Worm (Caenorhabditis elegans) whole organism, L1 larva: ENCODE results near the gene metl-18.
A peak's percentile ranks its signal among the peaks of the same experiment; 100 is the strongest.

Experiments
- alr-1 ChIP-seq: fragments of 200-800 bp; sonication (Bioruptor generic); optimal IDR thresholded peaks from 2 replicates; lab custom pipeline; 2018; ENCODE audit warnings: borderline replicate concordance, mild to moderate bottlenecking, missing genetic modification characterization, missing compliant biosample characterization
- ama-1 ChIP-seq: fragments of 150-350 bp; optimal IDR thresholded peaks from 2 replicates; lab custom pipeline; 2014
- blmp-1 ChIP-seq: fragments of 150-350 bp; optimal IDR thresholded peaks from 2 replicates; lab custom pipeline; 2014; ENCODE audit warnings: missing biosample characterization, missing genetic modification characterization
- ceh-63 ChIP-seq: fragments of 200-800 bp; sonication (Bioruptor generic); optimal IDR thresholded peaks from 2 replicates; lab custom pipeline; 2018; ENCODE audit warnings: mild to moderate bottlenecking, missing genetic modification characterization, missing compliant biosample characterization
- ceh-88 ChIP-seq: fragments of 200-800 bp; sonication (Bioruptor generic); IDR thresholded peaks from 2 replicates; pipeline ENCODE4 v1.3.6; 2022; ENCODE audit warnings: missing genetic modification characterization, missing compliant biosample characterization
- ceh-90 ChIP-seq: sonication (generic microtip); optimal IDR thresholded peaks from 2 replicates; lab custom pipeline; 2016; ENCODE audit warnings: missing genetic modification characterization, missing compliant biosample characterization
- dpl-1 ChIP-seq, 3 experiments: fragments of 150-350 bp in 2 of 3; sonication (generic microtip) in 1 of 3; optimal IDR thresholded peaks; 2 replicates each; lab custom pipeline; 2014 to 2017; ENCODE audit warnings: missing biosample characterization in 3 of 3, missing genetic modification characterization in 3 of 3, missing genetic modification reagents in 3 of 3
- dsc-1 ChIP-seq: sonication (generic microtip); optimal IDR thresholded peaks from 2 replicates; lab custom pipeline; 2016; ENCODE audit warnings: mild to moderate bottlenecking, missing genetic modification characterization, missing compliant biosample characterization
- efl-1 ChIP-seq, 4 experiments: fragments of 150-350 bp; optimal IDR thresholded peaks in 3 of 4; peaks in 1 of 4; 1 replicate in 1 of 4; 2 replicates in 3 of 4; lab custom pipeline; 2014; ENCODE audit warnings: missing biosample characterization in 2 of 4, missing genetic modification characterization in 2 of 4, missing genetic modification reagents in 2 of 4
- efl-3 ChIP-seq: fragments of 200-800 bp; sonication (Bioruptor generic); optimal IDR thresholded peaks from 2 replicates; lab custom pipeline; 2018; ENCODE audit warnings: mild to moderate bottlenecking, missing genetic modification characterization, missing compliant biosample characterization
- elt-3 ChIP-seq, 6 experiments: fragments of 150-350 bp in 1 of 6; sonication (generic microtip); optimal IDR thresholded peaks; 2 replicates each; lab custom pipeline; 2017 to 2018; ENCODE audit warnings: missing biosample characterization in 6 of 6, missing genetic modification characterization in 6 of 6, inconsistent platforms in 1 of 6
- ets-5 ChIP-seq: fragments of 200-800 bp; sonication (Bioruptor generic); IDR thresholded peaks from 2 replicates; pipeline ENCODE4 v1.3.6; 2022; ENCODE audit warnings: missing genetic modification characterization, missing compliant biosample characterization
- fkh-4 ChIP-seq: sonication (generic microtip); optimal IDR thresholded peaks from 2 replicates; lab custom pipeline; 2016; ENCODE audit warnings: missing compliant biosample characterization, missing genetic modification characterization, borderline replicate concordance
- fos-1 ChIP-seq: fragments of 150-350 bp; optimal IDR thresholded peaks from 2 replicates; lab custom pipeline; 2014; ENCODE audit warnings: missing biosample characterization, missing genetic modification characterization
- isw-1 ChIP-seq: fragments of 200-800 bp; sonication (Bioruptor generic); IDR thresholded peaks from 2 replicates; pipeline ENCODE4 v1.3.6; 2022; ENCODE audit warnings: missing genetic modification characterization, missing compliant biosample characterization
- lin-14 ChIP-seq: fragments of 200-800 bp; sonication (Bioruptor generic); optimal IDR thresholded peaks from 2 replicates; lab custom pipeline; 2018; ENCODE audit warnings: mild to moderate bottlenecking, missing genetic modification characterization, moderate library complexity, missing compliant biosample characterization
- lin-35 ChIP-seq, 2 experiments: fragments of 150-350 bp; optimal IDR thresholded peaks; 2 replicates each; lab custom pipeline; 2014; ENCODE audit warnings: missing biosample characterization in 2 of 2, missing genetic modification characterization in 2 of 2, missing genetic modification reagents in 2 of 2
- lir-3 ChIP-seq: sonication (generic microtip); optimal IDR thresholded peaks from 2 replicates; lab custom pipeline; 2016; ENCODE audit warnings: mild to moderate bottlenecking, missing genetic modification characterization, moderate library complexity, missing compliant biosample characterization; ENCODE audit not compliant: poor library complexity
- mab-9 ChIP-seq: fragments of 200-800 bp; sonication (Bioruptor generic); IDR thresholded peaks from 2 replicates; pipeline ENCODE4 v1.3.6; 2022; ENCODE audit warnings: missing genetic modification reagents, missing genetic modification characterization, missing compliant biosample characterization
- mdl-1 ChIP-seq, 2 experiments: fragments of 150-350 bp; optimal IDR thresholded peaks; 2 replicates each; lab custom pipeline; 2014 to 2017; ENCODE audit warnings: missing biosample characterization in 2 of 2, missing genetic modification characterization in 2 of 2, inconsistent platforms in 1 of 2
- nhr-20 ChIP-seq: sonication (generic microtip); optimal IDR thresholded peaks from 2 replicates; lab custom pipeline; 2016; ENCODE audit warnings: mild to moderate bottlenecking, missing genetic modification characterization, missing compliant biosample characterization
- nhr-237 ChIP-seq: fragments of 150-350 bp; optimal IDR thresholded peaks from 2 replicates; lab custom pipeline; 2014; ENCODE audit warnings: missing biosample characterization, missing genetic modification characterization
- nhr-28 ChIP-seq: fragments of 150-350 bp; optimal IDR thresholded peaks from 2 replicates; lab custom pipeline; 2014; ENCODE audit warnings: missing biosample characterization, missing genetic modification characterization
- nhr-47 ChIP-seq: sonication (generic microtip); optimal IDR thresholded peaks from 2 replicates; lab custom pipeline; 2016; ENCODE audit warnings: mild to moderate bottlenecking, missing genetic modification characterization, moderate library complexity, missing compliant biosample characterization
- nhr-71 ChIP-seq: sonication (generic microtip); optimal IDR thresholded peaks from 2 replicates; lab custom pipeline; 2016; ENCODE audit warnings: mild to moderate bottlenecking, missing genetic modification characterization, moderate library complexity, missing compliant biosample characterization
- nhr-76 ChIP-seq: sonication (generic microtip); optimal IDR thresholded peaks from 2 replicates; lab custom pipeline; 2017; ENCODE audit warnings: missing biosample characterization, missing genetic modification characterization
- nhr-77 ChIP-seq: fragments of 150-350 bp; optimal IDR thresholded peaks from 2 replicates; lab custom pipeline; 2014; ENCODE audit warnings: missing biosample characterization, missing genetic modification characterization
- nhr-84 ChIP-seq: sonication (generic microtip); optimal IDR thresholded peaks from 2 replicates; lab custom pipeline; 2017; ENCODE audit warnings: missing biosample characterization, missing genetic modification characterization
- nhr-85 ChIP-seq: sonication (generic microtip); peaks from one replicate; lab custom pipeline; 2016; ENCODE audit warnings: missing genetic modification characterization, inconsistent platforms, missing compliant biosample characterization
- pag-3 ChIP-seq: sonication (generic microtip); optimal IDR thresholded peaks from 2 replicates; lab custom pipeline; 2017; ENCODE audit warnings: missing genetic modification characterization, mild to moderate bottlenecking, missing compliant biosample characterization, antibody characterized with exemption, borderline replicate concordance; ENCODE audit not compliant: insufficient read depth
- rnt-1 ChIP-seq: sonication (generic microtip); optimal IDR thresholded peaks from 2 replicates; lab custom pipeline; 2016; ENCODE audit warnings: mild to moderate bottlenecking, missing genetic modification characterization, moderate library complexity, missing compliant biosample characterization
- skn-1 ChIP-seq: fragments of 150-350 bp; optimal IDR thresholded peaks from 2 replicates; lab custom pipeline; 2014; ENCODE audit warnings: missing biosample characterization, missing genetic modification characterization
- snu-23 ChIP-seq: sonication (generic microtip); optimal IDR thresholded peaks from 2 replicates; lab custom pipeline; 2016; ENCODE audit warnings: missing genetic modification characterization, missing compliant biosample characterization
- sptf-1 ChIP-seq: fragments of 150-350 bp; optimal IDR thresholded peaks from 2 replicates; lab custom pipeline; 2014; ENCODE audit warnings: missing biosample characterization, missing genetic modification characterization
- swsn-7 ChIP-seq: sonication (generic microtip); optimal IDR thresholded peaks from 2 replicates; lab custom pipeline; 2016; ENCODE audit warnings: missing genetic modification characterization, missing compliant biosample characterization
- tlp-1 ChIP-seq: fragments of 150-350 bp; optimal IDR thresholded peaks from 2 replicates; lab custom pipeline; 2014; ENCODE audit warnings: missing biosample characterization, missing genetic modification characterization
- unc-130 ChIP-seq: fragments of 150-350 bp; optimal IDR thresholded peaks from 2 replicates; lab custom pipeline; 2017; ENCODE audit warnings: missing biosample characterization, missing genetic modification characterization, inconsistent platforms
- unc-30 ChIP-seq: sonication (generic microtip); optimal IDR thresholded peaks from 2 replicates; lab custom pipeline; 2017; ENCODE audit warnings: missing biosample characterization, missing genetic modification characterization
- unc-62 ChIP-seq: fragments of 150-350 bp; optimal IDR thresholded peaks from 2 replicates; lab custom pipeline; 2014; ENCODE audit warnings: missing biosample characterization, missing genetic modification reagents, missing genetic modification characterization
- unc-86 ChIP-seq: sonication (generic microtip); optimal IDR thresholded peaks from 2 replicates; lab custom pipeline; 2016; ENCODE audit warnings: missing genetic modification characterization, missing compliant biosample characterization
- unc-98 ChIP-seq: fragments of 200-800 bp; sonication (Bioruptor generic); IDR thresholded peaks from 2 replicates; pipeline ENCODE4 v1.3.6; 2022; ENCODE audit warnings: missing genetic modification characterization, missing compliant biosample characterization
- xbp-1 ChIP-seq: sonication (generic microtip); optimal IDR thresholded peaks from 2 replicates; lab custom pipeline; 2016; ENCODE audit warnings: missing genetic modification characterization, missing compliant biosample characterization
- zip-4 ChIP-seq: fragments of 200-800 bp; sonication (Bioruptor generic); optimal IDR thresholded peaks from 2 replicates; lab custom pipeline; 2018; ENCODE audit warnings: mild to moderate bottlenecking, missing genetic modification characterization, moderate library complexity, missing compliant biosample characterization
- ztf-4 ChIP-seq: fragments of 150-350 bp; optimal IDR thresholded peaks from 2 replicates; lab custom pipeline; 2014; ENCODE audit warnings: missing biosample characterization, missing genetic modification characterization

metl-18 gene

ce11 chrIII:3468384-3468783 lies 42.8 kb downstream of the metl-18 start:
- TF ChIP-seq mab-9 (GFP tag; lab: Robert Waterston, UW) (no peak), unc-86 (tag; lab: Kevin White, UChicago) (no peak), alr-1 (tag; lab: Kevin White, UChicago) (no peak), isw-1 (GFP tag; lab: Robert Waterston, UW) (no peak), mdl-1 (tag; optimal IDR thresholded peaks at IDR 0.05; lab: Kevin White, UChicago) (no peak), nhr-84 (tag; lab: Kevin White, UChicago) (no peak), lir-3 (tag; lab: Kevin White, UChicago) (no peak), nhr-28 (no peak), ceh-90 (tag; lab: Kevin White, UChicago) (no peak), fos-1 (tag; lab: Kevin White, UChicago) (no peak), efl-3 (no peak)

- TF ChIP-seq rnt-1 (tag; lab: Kevin White, UChicago) (no peak), unc-130 (no peak), xbp-1 (peak; percentile 89)
Observed at ce11 chrIII:3469646-3470045, 44.1 kb downstream of the metl-18 start, which contains the start of gene smim-14. Gene smim-14 (minus strand): TSS chrIII:3469746.

- peak; percentile 6 for TF ChIP-seq nhr-85 (tag; lab: Kevin White, UChicago)
- peak in 1 of 6 experiments; percentile 39 for TF ChIP-seq elt-3 (tag; optimal IDR thresholded peaks at IDR 0.05; lab: Kevin White, UChicago)
- TF ChIP-seq ceh-63: no peak
- no peak for TF ChIP-seq nhr-77 (tag; lab: Kevin White, UChicago)
- peak; percentile 80 for TF ChIP-seq blmp-1 (tag; lab: Kevin White, UChicago)
Observed at ce11 chrIII:3470433-3470832, 44.9 kb downstream of the metl-18 start.

ce11 chrIII:3470973-3471372 lies 45.4 kb downstream of the metl-18 start:
- TF ChIP-seq blmp-1 (tag; lab: Kevin White, UChicago): no peak
- TF ChIP-seq nhr-84 (tag; lab: Kevin White, UChicago): no peak
- TF ChIP-seq ama-1: no peak

DNA sequence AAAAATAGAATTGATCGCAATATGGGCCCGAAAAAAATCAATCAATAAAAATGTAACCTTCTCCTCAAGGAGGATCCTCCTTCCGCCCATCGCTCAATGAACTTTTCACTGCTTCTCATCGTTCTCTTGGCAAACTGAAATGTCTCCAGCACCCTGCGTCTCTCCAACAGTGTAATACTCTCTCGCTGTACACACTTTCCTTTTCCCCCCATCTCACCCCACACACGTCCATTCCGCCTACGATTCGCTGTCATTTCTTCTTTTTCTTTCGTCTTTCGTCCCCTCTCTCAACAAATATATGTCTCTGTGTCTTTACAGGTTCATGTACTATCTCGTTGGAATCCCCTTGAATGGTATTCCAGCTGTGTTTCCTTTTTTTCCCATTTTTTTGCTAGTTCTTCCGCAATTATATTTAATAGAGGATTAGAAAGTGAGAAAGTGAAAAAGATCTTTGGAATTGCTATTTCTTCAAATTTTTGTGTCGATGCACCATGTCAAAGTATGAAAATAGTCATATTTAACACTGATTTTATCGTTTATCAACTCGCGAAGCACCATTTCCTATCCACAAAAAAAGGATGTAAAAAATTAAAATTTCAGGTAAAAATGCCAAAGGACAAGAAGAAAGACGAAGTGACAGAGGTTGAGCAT lies 46.0 kb downstream of the metl-18 start, which contains the start of gene rsu-1:
TSS of gene rsu-1 (plus strand) at position 601 of the 651 bp plus-strand sequence.
- peak; percentile 83 for TF ChIP-seq snu-23 (GFP tag; lab: Kevin White, UChicago)
- TF ChIP-seq pag-3 (tag; lab: Kevin White, UChicago): no peak
- TF ChIP-seq unc-62: no peak
- TF ChIP-seq swsn-7 (tag; lab: Kevin White, UChicago): peak; percentile 64
- peak; percentile 57 for TF ChIP-seq nhr-47 (tag; lab: Kevin White, UChicago)
- peak; percentile 47 for TF ChIP-seq dsc-1 (tag; lab: Kevin White, UChicago)
- peak; percentile 67 for TF ChIP-seq nhr-20 (tag; lab: Kevin White, UChicago)
- no peak for TF ChIP-seq skn-1 (tag; lab: Kevin White, UChicago)
- peak; percentile 37 to 42 for TF ChIP-seq lin-35 (GFP tag; optimal IDR thresholded peaks at IDR 0.05; lab: Kevin White, UChicago)
- TF ChIP-seq alr-1 (tag; lab: Kevin White, UChicago): no peak
- no peak for TF ChIP-seq nhr-237 (tag; lab: Kevin White, UChicago)
- TF ChIP-seq dpl-1 (GFP tag; optimal IDR thresholded peaks at IDR 0.05; lab: Kevin White, UChicago): peak in 2 of 3 experiments; percentile 36 to 42
- no peak for TF ChIP-seq tlp-1
- TF ChIP-seq lin-14 (GFP tag; lab: Kevin White, UChicago): peak; percentile 86
- TF ChIP-seq unc-30 (tag; lab: Kevin White, UChicago): no peak
- no peak for TF ChIP-seq ceh-88 (GFP tag; lab: Robert Waterston, UW)
- peak; percentile 69 for TF ChIP-seq xbp-1
- no peak for TF ChIP-seq ets-5 (GFP tag; lab: Robert Waterston, UW)
- no peak for TF ChIP-seq fkh-4 (tag; lab: Kevin White, UChicago)
- TF ChIP-seq nhr-76 (tag; lab: Kevin White, UChicago): no peak
- peak; percentile 74 for TF ChIP-seq nhr-71
- no peak for TF ChIP-seq zip-4 (GFP tag; lab: Kevin White, UChicago)
- peak; percentile 58 to 67 for TF ChIP-seq efl-1 (optimal IDR thresholded peaks at IDR 0.05; lab: Kevin White, UChicago)
- peak; percentile 47 to 91 for TF ChIP-seq efl-1 (GFP tag; optimal IDR thresholded peaks at IDR 0.05 in 1 of 2; lab: Kevin White, UChicago)
- TF ChIP-seq mab-9 (GFP tag; lab: Robert Waterston, UW): no peak
- TF ChIP-seq sptf-1 (tag; lab: Kevin White, UChicago): no peak
- no peak for TF ChIP-seq ztf-4 (tag; lab: Kevin White, UChicago)
- no peak for TF ChIP-seq unc-98 (GFP tag; lab: Robert Waterston, UW)
